Fruit fly (Drosophila melanogaster) whole organism, embryonic: ENCODE results near the gene Prm.
A peak's percentile ranks its signal among the peaks of the same experiment; 100 is the strongest.

Source experiments
- Atf-2 ChIP-seq: fragments of 200-800 bp; sonication (Bioruptor generic); optimal IDR thresholded peaks from 2 replicates; lab custom pipeline; 2016; ENCODE audit warnings: missing biosample characterization, missing genetic modification characterization
- CG31365 ChIP-seq: fragments of 200-800 bp; sonication (Bioruptor generic); optimal IDR thresholded peaks from 2 replicates; lab custom pipeline; 2018; ENCODE audit warnings: missing biosample characterization, mild to moderate bottlenecking, missing genetic modification characterization
- CG4404 ChIP-seq: fragments of 200-800 bp; sonication (Bioruptor generic); IDR thresholded peaks from 2 replicates; pipeline ENCODE4 v1.3.6; 2022; ENCODE audit warnings: missing biosample characterization, missing genetic modification characterization
- CG9437 ChIP-seq: fragments of 200-800 bp; sonication (Bioruptor generic); optimal IDR thresholded peaks from 2 replicates; lab custom pipeline; 2018; ENCODE audit warnings: missing biosample characterization, mild to moderate bottlenecking, missing genetic modification characterization
- Dip3 ChIP-seq: fragments of 200-800 bp; sonication (Bioruptor generic); optimal IDR thresholded peaks from 3 replicates; lab custom pipeline; 2016; ENCODE audit warnings: missing biosample characterization, missing genetic modification characterization
- NC2β ChIP-seq: fragments of 200-800 bp; sonication (Bioruptor generic); optimal IDR thresholded peaks from 2 replicates; lab custom pipeline; 2016; ENCODE audit warnings: missing biosample characterization, missing genetic modification characterization
- aop ChIP-seq: fragments of 200-800 bp; sonication (Bioruptor generic); IDR thresholded peaks from 2 replicates; pipeline ENCODE4 v1.3.6; 2022; ENCODE audit warnings: missing biosample characterization, missing genetic modification characterization
- ci ChIP-seq: fragments of 200-800 bp; sonication (Bioruptor generic); IDR thresholded peaks from 3 replicates; pipeline ENCODE4 v1.3.6; 2022; ENCODE audit warnings: missing biosample characterization, missing genetic modification characterization
- gt ChIP-seq: fragments of 200-800 bp; sonication (Bioruptor generic); IDR thresholded peaks from 2 replicates; pipeline ENCODE4 v1.3.6; 2022; ENCODE audit warnings: missing biosample characterization, missing genetic modification characterization
- hkb ChIP-seq, 2 experiments: fragments of 200-800 bp in 1 of 2; fragments of >200 bp in 1 of 2; sonication (Bioruptor generic) in 1 of 2; IDR thresholded peaks in 1 of 2; optimal IDR thresholded peaks in 1 of 2; 2 replicates each; pipeline versions ENCODE4 v1.3.6 to Lab custom; 2017 to 2022; ENCODE audit warnings: missing biosample characterization in 1 of 2, missing genetic modification characterization in 1 of 2
- oc ChIP-seq: fragments of 200-800 bp; sonication (Bioruptor generic); optimal IDR thresholded peaks from 2 replicates; lab custom pipeline; 2018; ENCODE audit warnings: missing biosample characterization, mild to moderate bottlenecking, missing genetic modification characterization, moderate library complexity
- org-1 ChIP-seq: fragments of 200-800 bp; sonication (Bioruptor generic); optimal IDR thresholded peaks from 2 replicates; lab custom pipeline; 2017; ENCODE audit warnings: missing biosample characterization, missing genetic modification characterization
- pum ChIP-seq: fragments of 200-800 bp; sonication (Bioruptor generic); optimal IDR thresholded peaks from 2 replicates; lab custom pipeline; 2016; ENCODE audit warnings: missing biosample characterization, missing genetic modification characterization
- twi ChIP-seq: fragments of 200-800 bp; optimal IDR thresholded peaks from 2 replicates; lab custom pipeline; 2019; ENCODE audit warnings: missing biosample characterization, mild to moderate bottlenecking, missing genetic modification characterization, moderate library complexity

Prm gene

DNA sequence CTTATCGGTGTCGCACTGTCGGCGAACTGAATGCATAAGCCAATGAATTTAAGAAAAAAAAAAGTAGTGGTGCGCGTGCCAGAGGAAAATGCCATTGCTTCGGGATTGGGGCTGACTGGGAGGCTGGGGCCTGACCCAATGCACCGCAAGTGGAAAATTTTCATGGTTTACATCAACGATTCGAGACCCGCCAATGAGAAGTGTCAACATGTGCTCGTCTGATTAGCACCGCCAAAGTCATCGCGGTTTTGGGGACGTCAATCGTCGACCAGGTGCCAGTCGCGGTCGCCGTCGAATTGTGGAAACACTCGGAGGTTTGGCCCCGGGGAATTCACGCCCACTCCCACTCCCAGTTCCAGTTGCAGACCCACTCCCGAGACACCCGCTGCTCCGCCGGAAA is 61.3 kb downstream of the Prm start (continued):
- TF ChIP-seq ci (GFP tag; lab: Robert Waterston, UW) = peak; percentile 60; the same call in 2 of the 3 replicates
- no peak for TF ChIP-seq hkb (optimal IDR thresholded peaks at IDR 0.05; lab: Kevin White, UChicago)
- TF ChIP-seq hkb (GFP tag; IDR thresholded peaks at IDR 0.05; lab: Robert Waterston, UW) = 0 out of 2 replicates have a peak, but pooled peaks have one; percentile 29
- no peak for TF ChIP-seq pum (GFP tag; lab: Kevin White, UChicago)
- TF ChIP-seq Atf-2 (GFP tag; lab: Kevin White, UChicago) = no peak
- no peak for TF ChIP-seq NC2β (GFP tag; lab: Kevin White, UChicago)
- no peak for TF ChIP-seq CG4404
- TF ChIP-seq gt (GFP tag; lab: Robert Waterston, UW) = no peak
- no peak for TF ChIP-seq CG9437 (GFP tag; lab: Kevin White, UChicago)
- TF ChIP-seq twi = no peak
- no peak for TF ChIP-seq oc (tag; lab: Kevin White, UChicago)
- peak; percentile 31 for TF ChIP-seq org-1 (GFP tag; lab: Kevin White, UChicago)
- peak; percentile 31 for TF ChIP-seq CG31365 (tag; lab: Kevin White, UChicago)
- no peak for TF ChIP-seq Dip3 (GFP tag; lab: Kevin White, UChicago)
- TF ChIP-seq aop (GFP tag; lab: Robert Waterston, UW) = no peak
